Fruit fly (Drosophila melanogaster): ENCODE measurements around the gene Bicra.

The Bicra gene

DNA sequence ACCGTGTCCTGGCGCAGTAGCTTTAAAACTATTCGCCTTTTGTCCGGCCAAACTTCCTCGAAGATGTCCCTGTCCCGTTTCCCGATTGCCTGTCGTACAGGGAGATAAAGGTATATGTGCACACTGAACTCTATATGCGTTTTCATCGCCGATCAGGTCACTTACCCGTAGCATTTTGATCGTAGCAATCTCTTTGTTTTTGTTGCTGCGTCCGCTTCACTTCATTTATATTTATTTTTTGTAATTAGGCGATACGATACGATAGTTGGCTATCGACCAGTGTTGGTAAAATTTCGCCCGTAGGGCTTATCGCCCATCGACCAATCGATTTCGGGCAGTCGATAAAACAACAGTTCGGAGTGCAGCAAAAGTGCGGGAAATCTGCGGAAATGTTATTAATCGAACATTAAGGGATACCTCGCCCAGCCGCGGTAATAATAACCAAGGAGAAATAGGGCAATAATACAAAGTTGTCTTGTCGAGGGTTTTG, at the start of gene Bicra, which contains the start of gene Cul5:
Bicra (plus strand) TSS at position 324 of the 490 bp plus-strand sequence.
Cul5 (minus strand) TSS at position 259 of the 490 bp plus-strand sequence.
- TF ChIP-seq CG13204 (GFP tag; optimal IDR thresholded peaks at IDR 0.05): no peak
- TF ChIP-seq CG10348 (GFP tag; IDR thresholded peaks at IDR 0.05): no peak
- TF ChIP-seq CG12605 (GFP tag; IDR thresholded peaks at IDR 0.05): peak; percentile 51; the same call in 1 of the 2 replicates
- peak; percentile 94 for TF ChIP-seq EcR (GFP tag; optimal IDR thresholded peaks at IDR 0.05)

DNA sequence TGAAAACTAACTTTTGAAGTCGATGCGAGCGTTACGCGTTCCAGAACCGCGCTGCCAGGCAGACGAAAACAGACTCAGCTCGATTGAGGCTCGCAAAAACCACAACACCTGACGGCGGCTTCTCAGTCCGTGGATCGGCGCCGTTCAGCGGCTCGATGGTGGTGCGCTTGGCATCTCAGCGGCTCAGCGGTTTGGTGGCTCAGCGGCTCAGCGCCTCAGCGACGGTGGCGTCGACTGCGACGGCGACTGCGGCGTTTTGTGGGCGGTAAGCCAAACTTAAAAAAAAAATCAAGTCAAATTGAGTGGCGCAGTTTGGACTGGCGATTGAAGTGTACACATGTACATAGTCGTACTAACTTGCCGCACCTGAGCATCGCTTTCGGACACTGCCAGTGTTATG, 42.5 kb upstream of the Bicra start, which contains the start of gene wat:
wat (minus strand) TSS at position 41 of the 400 bp plus-strand sequence.
- TF ChIP-seq Ets98B (GFP tag; IDR thresholded peaks at IDR 0.05) (peak; percentile 9; the same call in 1 of the 2 replicates), CG4496 (GFP tag; IDR thresholded peaks at IDR 0.05) (0 out of 3 replicates have a peak, but pooled peaks have one; percentile 26), CG15710 (tag; optimal IDR thresholded peaks at IDR 0.05) (no peak)

DNA sequence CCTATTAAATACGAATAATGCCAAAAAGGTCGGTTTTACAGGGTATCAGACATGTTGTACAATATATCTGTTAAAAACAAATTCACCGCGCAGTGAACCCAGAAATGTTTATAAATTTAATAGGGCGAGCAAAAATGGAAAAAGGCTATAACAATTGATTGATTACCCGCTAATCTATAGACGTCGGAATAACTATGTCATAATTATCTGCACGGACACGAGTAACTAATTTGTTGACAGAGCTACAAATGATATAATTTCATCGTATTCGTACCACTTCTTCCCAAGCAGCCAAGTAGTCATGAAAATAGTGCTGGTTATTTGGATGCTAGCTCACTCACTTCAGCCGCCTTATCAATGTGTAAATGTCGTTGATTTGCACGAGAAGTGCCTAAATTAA, 38.2 kb upstream of the Bicra start, which contains the start of gene CG14518:
CG14518 (plus strand) TSS at position 301 of the 400 bp plus-strand sequence.
- TF ChIP-seq D1 (tag; optimal IDR thresholded peaks at IDR 0.05) (no peak), gl (tag; optimal IDR thresholded peaks at IDR 0.05) (no peak), CG10348 (GFP tag; IDR thresholded peaks at IDR 0.05) (no peak), CG34367 (tag; optimal IDR thresholded peaks at IDR 0.05) (no peak), CG15710 (tag; optimal IDR thresholded peaks at IDR 0.05) (no peak), CG13204 (GFP tag; optimal IDR thresholded peaks at IDR 0.05) (no peak), rn (GFP tag; IDR thresholded peaks at IDR 0.05) (no peak), Ets98B (GFP tag; IDR thresholded peaks at IDR 0.05) (no peak), Pif1A (GFP tag; optimal IDR thresholded peaks at IDR 0.05) (no peak), CG12605 (GFP tag; IDR thresholded peaks at IDR 0.05) (no peak), CG9948 (tag; optimal IDR thresholded peaks at IDR 0.05) (no peak), Snoo (tag; optimal IDR thresholded peaks at IDR 0.05) (no peak), CG4496 (GFP tag; IDR thresholded peaks at IDR 0.05) (no peak), Pif1B (GFP tag; optimal IDR thresholded peaks at IDR 0.05) (no peak), CG8159 (tag; optimal IDR thresholded peaks at IDR 0.05) (no peak)

dm6 chr3R:29027122-29027521, 35.7 kb upstream of the Bicra start, which contains the start of the genes eIF4E6 and CG1951:
Gene eIF4E6, minus strand, starts transcription at chr3R:29027174.
Gene CG1951, plus strand, starts transcription at chr3R:29027236.
- TF ChIP-seq CG9948 (tag; optimal IDR thresholded peaks at IDR 0.05) (no peak), D1 (tag; optimal IDR thresholded peaks at IDR 0.05) (no peak), CG4496 (GFP tag; IDR thresholded peaks at IDR 0.05) (no peak), Pif1A (GFP tag; optimal IDR thresholded peaks at IDR 0.05) (no peak), EcR (GFP tag; optimal IDR thresholded peaks at IDR 0.05) (no peak), CG12605 (GFP tag; IDR thresholded peaks at IDR 0.05) (no peak), fd96Ca (GFP tag; IDR thresholded peaks at IDR 0.05) (no peak), Pif1B (GFP tag; optimal IDR thresholded peaks at IDR 0.05) (no peak), CG17806 (tag; optimal IDR thresholded peaks at IDR 0.05) (no peak), gl (tag; optimal IDR thresholded peaks at IDR 0.05) (no peak), CG8159 (tag; optimal IDR thresholded peaks at IDR 0.05) (no peak), rn (GFP tag; IDR thresholded peaks at IDR 0.05) (no peak), CG8301 (tag; optimal IDR thresholded peaks at IDR 0.05) (no peak)

DNA sequence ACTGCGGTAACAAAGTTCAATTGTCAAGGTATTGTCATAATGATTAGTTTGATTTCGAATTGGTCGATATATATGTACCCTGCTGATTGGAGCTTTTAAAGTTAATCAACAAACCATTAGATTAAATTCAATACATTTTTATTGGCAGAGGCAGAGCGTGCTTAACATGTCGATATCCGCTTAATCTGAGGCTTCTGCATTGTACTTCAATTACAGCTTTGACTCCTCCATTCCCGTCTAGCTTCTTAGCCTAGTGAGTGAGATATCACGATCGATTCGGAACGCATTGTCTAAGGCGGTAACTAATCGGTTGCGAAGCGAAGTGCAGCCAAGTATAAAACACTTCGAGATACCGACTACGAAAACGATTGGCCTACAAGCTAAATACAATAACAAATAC, 30.3 kb upstream of the Bicra start, which contains the start of gene Ssl2:
Ssl2 (minus strand) TSS at position 101 of the 400 bp plus-strand sequence.
- no peak for TF ChIP-seq CG32121 (GFP tag; IDR thresholded peaks at IDR 0.05)
- TF ChIP-seq CG8301 (tag; optimal IDR thresholded peaks at IDR 0.05): no peak
- TF ChIP-seq CG14655 (GFP tag; optimal IDR thresholded peaks at IDR 0.05): no peak
- TF ChIP-seq CG17806 (tag; optimal IDR thresholded peaks at IDR 0.05): no peak
- TF ChIP-seq CG12605 (GFP tag; IDR thresholded peaks at IDR 0.05): no peak
- no peak for TF ChIP-seq gl (tag; optimal IDR thresholded peaks at IDR 0.05)
- TF ChIP-seq Pif1A (GFP tag; optimal IDR thresholded peaks at IDR 0.05): no peak

DNA sequence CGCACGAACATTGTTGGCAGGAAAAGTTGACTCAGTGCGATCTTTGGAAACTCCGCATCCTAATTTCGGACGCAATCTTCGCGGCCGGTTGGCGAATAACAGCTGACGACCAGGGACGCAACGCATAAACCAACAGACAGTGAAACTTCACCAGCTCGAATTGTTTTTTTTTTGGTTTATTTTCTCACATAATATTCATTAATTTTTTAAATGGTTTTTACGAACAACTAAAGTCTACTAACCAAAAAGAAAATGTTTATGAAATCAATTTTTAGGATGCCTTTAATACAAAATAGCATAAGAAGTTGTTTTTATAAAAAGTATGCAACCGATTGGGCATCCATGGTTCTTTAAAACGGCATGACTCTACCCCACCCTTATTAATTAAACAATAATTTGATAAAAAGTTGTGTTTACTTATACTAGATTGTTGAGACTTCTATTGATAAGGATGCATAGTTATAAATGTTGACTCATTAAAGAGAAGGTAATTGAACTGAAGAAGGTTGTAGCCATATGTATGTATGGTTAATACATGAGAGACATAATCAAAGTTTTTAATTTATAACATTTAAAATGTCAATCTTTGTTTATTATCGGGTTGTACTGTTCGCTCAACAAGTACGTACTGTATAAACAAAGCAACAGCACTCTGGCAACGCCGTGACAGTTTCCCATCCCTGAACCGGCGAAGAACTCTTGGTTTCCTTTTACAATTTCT, 28.8 kb upstream of the Bicra start, which contains the start of the genes beta4GalNAcTB and Cpsf100:
beta4GalNAcTB (minus strand) TSS at position 100 of the 721 bp plus-strand sequence.
Cpsf100 (plus strand) TSS at position 665 of the 721 bp plus-strand sequence.
- TF ChIP-seq CG4496 (GFP tag; IDR thresholded peaks at IDR 0.05): peak; percentile 60
- TF ChIP-seq CG13204 (GFP tag; optimal IDR thresholded peaks at IDR 0.05): no peak
- TF ChIP-seq Snoo (tag; optimal IDR thresholded peaks at IDR 0.05): peak; percentile 75
- TF ChIP-seq CG10348 (GFP tag; IDR thresholded peaks at IDR 0.05): 0 out of 2 replicates have a peak, but pooled peaks have one; percentile 27
- TF ChIP-seq CG15710 (tag; optimal IDR thresholded peaks at IDR 0.05): peak; percentile 77
- TF ChIP-seq EcR (GFP tag; optimal IDR thresholded peaks at IDR 0.05): no peak
- 0 out of 2 replicates have a peak, but pooled peaks have one; percentile 22 for TF ChIP-seq Ets98B (GFP tag; IDR thresholded peaks at IDR 0.05)
- 0 out of 2 replicates have a peak, but pooled peaks have one; percentile 25 for TF ChIP-seq rn (GFP tag; IDR thresholded peaks at IDR 0.05)
- no peak for TF ChIP-seq gl (tag; optimal IDR thresholded peaks at IDR 0.05)
- TF ChIP-seq CG9948 (tag; optimal IDR thresholded peaks at IDR 0.05): peak; percentile 72
- TF ChIP-seq CG12605 (GFP tag; IDR thresholded peaks at IDR 0.05): no peak
- no peak for TF ChIP-seq fd96Ca (GFP tag; IDR thresholded peaks at IDR 0.05)
- TF ChIP-seq Pif1A (GFP tag; optimal IDR thresholded peaks at IDR 0.05): no peak
- TF ChIP-seq CG32121 (GFP tag; IDR thresholded peaks at IDR 0.05): peak; percentile 31; the same call in 1 of the 2 replicates
- TF ChIP-seq CG8159 (tag; optimal IDR thresholded peaks at IDR 0.05): peak; percentile 81
- no peak for TF ChIP-seq CG14655 (GFP tag; optimal IDR thresholded peaks at IDR 0.05)
- no peak for TF ChIP-seq Pif1B (GFP tag; optimal IDR thresholded peaks at IDR 0.05)
- TF ChIP-seq D1 (tag; optimal IDR thresholded peaks at IDR 0.05): no peak
- TF ChIP-seq CG17806 (tag; optimal IDR thresholded peaks at IDR 0.05): peak; percentile 58
- TF ChIP-seq CG8301 (tag; optimal IDR thresholded peaks at IDR 0.05): peak; percentile 27
- TF ChIP-seq CG34367 (tag; optimal IDR thresholded peaks at IDR 0.05): peak; percentile 57
